Worm (Caenorhabditis elegans): ENCODE measurements around the gene E02H4.6.

DNA sequence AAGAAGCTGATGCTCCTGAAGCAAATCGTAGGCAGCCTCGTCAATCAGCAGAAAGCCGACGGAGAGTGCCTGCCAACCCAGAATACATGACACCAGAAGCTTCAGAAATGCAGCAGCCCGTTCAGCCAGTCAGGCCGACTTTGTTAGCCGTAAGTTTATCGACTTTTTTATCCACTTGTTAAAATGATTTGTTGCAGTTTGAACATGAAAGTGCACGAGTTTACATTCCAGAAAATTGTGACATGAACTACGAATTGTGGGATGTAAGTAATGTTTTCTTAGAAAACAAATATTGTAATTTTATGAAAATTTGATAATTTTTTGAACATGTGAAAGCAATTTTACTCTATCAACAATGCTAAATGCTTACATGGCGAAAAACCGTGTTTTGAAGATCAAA lies 11.7 kb downstream of the E02H4.6 start:
- TF ChIP-seq egl-27 (tag; optimal IDR thresholded peaks at IDR 0.05) = no peak
- TF ChIP-seq nhr-41 (GFP tag; IDR thresholded peaks at IDR 0.05) = no peak
- no peak for TF ChIP-seq pha-4 (GFP tag; IDR thresholded peaks at IDR 0.05)
- TF ChIP-seq pha-4 (tag; optimal IDR thresholded peaks at IDR 0.05) = no peak
- TF ChIP-seq skn-1 (tag; optimal IDR thresholded peaks at IDR 0.05) = no peak
- TF ChIP-seq egl-43 (GFP tag; IDR thresholded peaks at IDR 0.05) = no peak
- no peak for TF ChIP-seq lin-13 (GFP tag; optimal IDR thresholded peaks at IDR 0.05)
- no peak for TF ChIP-seq ZK337.2 (GFP tag; IDR thresholded peaks at IDR 0.05)
- TF ChIP-seq ceh-62 (tag; optimal IDR thresholded peaks at IDR 0.05) = no peak
- no peak for TF ChIP-seq saeg-2 (GFP tag; IDR thresholded peaks at IDR 0.05)
- TF ChIP-seq snpc-4 (tag; optimal IDR thresholded peaks at IDR 0.05) = no peak
- no peak for TF ChIP-seq mes-2 (tag; optimal IDR thresholded peaks at IDR 0.05; ENCODE audit: poor library complexity, severe bottlenecking)
- no peak for TF ChIP-seq aha-1 (tag)
- TF ChIP-seq fkh-10 (GFP tag; optimal IDR thresholded peaks at IDR 0.05) = no peak
- TF ChIP-seq ceh-82 (tag; optimal IDR thresholded peaks at IDR 0.05) = no peak

All from whole organism, L4 larva.